Fruit fly (Drosophila melanogaster) whole organism, prepupa: Measurements from ENCODE around the gene CG15452.
A peak's percentile ranks its signal among the peaks of the same experiment; 100 is the strongest.

Experiments used
- CG10669 ChIP-seq: fragments of 200-800 bp; sonication (Bioruptor generic); optimal IDR thresholded peaks from 3 replicates; lab custom pipeline; 2018; ENCODE audit warnings: missing biosample characterization, mild to moderate bottlenecking, missing genetic modification characterization, moderate library complexity
- CG11294 ChIP-seq: fragments of 200-800 bp; sonication (Bioruptor generic); IDR thresholded peaks from 2 replicates; pipeline ENCODE4 v1.3.6; 2022; ENCODE audit warnings: missing biosample characterization, missing genetic modification characterization
- CG11902 ChIP-seq: fragments of 200-800 bp; sonication (Bioruptor generic); optimal IDR thresholded peaks from 3 replicates; lab custom pipeline; 2016; ENCODE audit warnings: missing biosample characterization, missing genetic modification characterization
- CG15336 ChIP-seq: fragments of 200-800 bp; sonication (Bioruptor generic); IDR thresholded peaks from 2 replicates; pipeline ENCODE4 v1.3.6; 2022; ENCODE audit warnings: missing biosample characterization, missing genetic modification characterization
- CG31627 ChIP-seq: fragments of 200-800 bp; sonication (Bioruptor generic); optimal IDR thresholded peaks from 3 replicates; lab custom pipeline; 2016; ENCODE audit warnings: missing biosample characterization, missing genetic modification characterization
- CG32006 ChIP-seq: fragments of 200-800 bp; sonication (Bioruptor generic); optimal IDR thresholded peaks from 3 replicates; lab custom pipeline; 2017; ENCODE audit warnings: missing biosample characterization, mild to moderate bottlenecking, missing genetic modification characterization
- CG34406 ChIP-seq: fragments of 200-800 bp; sonication (Bioruptor generic); optimal IDR thresholded peaks from 3 replicates; lab custom pipeline; 2016; ENCODE audit warnings: missing biosample characterization, missing genetic modification characterization
- CG3919 ChIP-seq: fragments of 200-800 bp; sonication (Bioruptor generic); optimal IDR thresholded peaks from 3 replicates; lab custom pipeline; 2016; ENCODE audit warnings: missing biosample characterization, missing genetic modification characterization
- CG6163 ChIP-seq: fragments of 200-800 bp; sonication (Bioruptor generic); IDR thresholded peaks from 3 replicates; pipeline ENCODE4 v1.3.6; 2022; ENCODE audit warnings: missing biosample characterization, missing genetic modification characterization
- CG6276 ChIP-seq: fragments of 200-800 bp; sonication (Bioruptor generic); optimal IDR thresholded peaks from 2 replicates; lab custom pipeline; 2017; ENCODE audit warnings: missing biosample characterization, mild to moderate bottlenecking, missing genetic modification characterization
- CG6854 ChIP-seq: fragments of 200-800 bp; sonication (Bioruptor generic); optimal IDR thresholded peaks from 2 replicates; lab custom pipeline; 2017; ENCODE audit warnings: missing biosample characterization, mild to moderate bottlenecking, missing genetic modification characterization
- CG7368 ChIP-seq: fragments of 200-800 bp; sonication (Bioruptor generic); optimal IDR thresholded peaks from 3 replicates; lab custom pipeline; 2016; ENCODE audit warnings: missing biosample characterization, missing genetic modification characterization
- CG8119 ChIP-seq: fragments of 200-800 bp; sonication (Bioruptor generic); IDR thresholded peaks from 3 replicates; pipeline ENCODE4 v1.3.6; 2022; ENCODE audit warnings: missing biosample characterization, missing genetic modification characterization
- CG9139 ChIP-seq: fragments of 200-800 bp; sonication (Bioruptor generic); optimal IDR thresholded peaks from 3 replicates; lab custom pipeline; 2017; ENCODE audit warnings: missing biosample characterization, mild to moderate bottlenecking, missing genetic modification characterization
- Eip78C ChIP-seq: fragments of 200-800 bp; sonication (Bioruptor generic); peaks from one replicate; lab custom pipeline; 2016; ENCODE audit warnings: missing biosample characterization, missing genetic modification characterization
- Ets21C ChIP-seq: fragments of 200-800 bp; sonication (Bioruptor generic); optimal IDR thresholded peaks from 3 replicates; lab custom pipeline; 2016; ENCODE audit warnings: missing biosample characterization, missing genetic modification characterization
- Ets96B ChIP-seq: fragments of 200-800 bp; optimal IDR thresholded peaks from 2 replicates; lab custom pipeline; 2019; ENCODE audit warnings: missing biosample characterization, mild to moderate bottlenecking, missing genetic modification characterization, moderate library complexity
- Gug ChIP-seq: fragments of 200-800 bp; sonication (Bioruptor generic); IDR thresholded peaks from 2 replicates; pipeline ENCODE4 v1.3.6; 2022; ENCODE audit warnings: missing biosample characterization, missing genetic modification characterization
- Hr38 ChIP-seq: sonication (Bioruptor generic); optimal IDR thresholded peaks from 2 replicates; lab custom pipeline; 2016; ENCODE audit warnings: missing biosample characterization, missing genetic modification characterization
- Hr39 ChIP-seq: fragments of 200-800 bp; sonication (Bioruptor generic); optimal IDR thresholded peaks from 2 replicates; lab custom pipeline; 2016; ENCODE audit warnings: missing biosample characterization, missing genetic modification characterization
- Lpt ChIP-seq: fragments of 200-800 bp; sonication (Bioruptor generic); optimal IDR thresholded peaks from 3 replicates; lab custom pipeline; 2016; ENCODE audit warnings: missing biosample characterization, missing genetic modification characterization
- OdsH ChIP-seq: fragments of 200-800 bp; sonication (Bioruptor generic); optimal IDR thresholded peaks from 3 replicates; lab custom pipeline; 2016; ENCODE audit warnings: missing biosample characterization, missing genetic modification characterization
- Smox ChIP-seq: fragments of 200-800 bp; sonication (Bioruptor generic); optimal IDR thresholded peaks from 3 replicates; lab custom pipeline; 2016; ENCODE audit warnings: missing biosample characterization, missing genetic modification characterization
- Sox14 ChIP-seq: fragments of 200-800 bp; sonication (Bioruptor generic); optimal IDR thresholded peaks from 3 replicates; lab custom pipeline; 2016; ENCODE audit warnings: missing biosample characterization, missing genetic modification characterization
- acj6 ChIP-seq: fragments of 200-800 bp; sonication (Bioruptor generic); optimal IDR thresholded peaks from 3 replicates; lab custom pipeline; 2016; ENCODE audit warnings: missing biosample characterization, missing genetic modification characterization
- dac ChIP-seq: fragments of 200-800 bp; sonication (Bioruptor generic); optimal IDR thresholded peaks from 2 replicates; lab custom pipeline; 2017; ENCODE audit warnings: missing biosample characterization, mild to moderate bottlenecking, missing genetic modification characterization
- dsx ChIP-seq: fragments of 200-800 bp; optimal IDR thresholded peaks from 3 replicates; lab custom pipeline; 2019; ENCODE audit warnings: missing biosample characterization, mild to moderate bottlenecking, missing genetic modification characterization, moderate library complexity; ENCODE audit not compliant: poor library complexity, severe bottlenecking
- fd59A ChIP-seq: fragments of 200-800 bp; sonication (Bioruptor generic); optimal IDR thresholded peaks from 2 replicates; lab custom pipeline; 2017; ENCODE audit warnings: missing biosample characterization, mild to moderate bottlenecking, missing genetic modification characterization, missing genetic modification reagents
- fd85E ChIP-seq: fragments of 200-800 bp; sonication (Bioruptor generic); optimal IDR thresholded peaks from 3 replicates; lab custom pipeline; 2016; ENCODE audit warnings: missing biosample characterization, missing genetic modification characterization
- fkh ChIP-seq: fragments of 200-800 bp; sonication (Bioruptor generic); optimal IDR thresholded peaks from 3 replicates; lab custom pipeline; 2017; ENCODE audit warnings: missing biosample characterization, mild to moderate bottlenecking, missing genetic modification characterization, moderate library complexity
- net ChIP-seq: fragments of 200-800 bp; sonication (Bioruptor generic); optimal IDR thresholded peaks from 3 replicates; lab custom pipeline; 2016; ENCODE audit warnings: missing biosample characterization, missing genetic modification characterization
- ss ChIP-seq, 2 experiments: fragments of 200-800 bp; sonication (Bioruptor generic); optimal IDR thresholded peaks; 2 replicates in 1 of 2; 3 replicates in 1 of 2; lab custom pipeline; 2017 to 2018; ENCODE audit warnings: mild to moderate bottlenecking in 2 of 2, missing biosample characterization in 2 of 2, missing genetic modification characterization in 2 of 2, moderate library complexity in 1 of 2
- svp ChIP-seq: fragments of 200-800 bp; sonication (Bioruptor generic); peaks from one replicate; lab custom pipeline; 2016; ENCODE audit warnings: missing biosample characterization, missing genetic modification characterization
- topi ChIP-seq: fragments of 200-800 bp; sonication (Bioruptor generic); optimal IDR thresholded peaks from 3 replicates; lab custom pipeline; 2016; ENCODE audit warnings: missing biosample characterization, missing genetic modification characterization

Gene CG15452

DNA sequence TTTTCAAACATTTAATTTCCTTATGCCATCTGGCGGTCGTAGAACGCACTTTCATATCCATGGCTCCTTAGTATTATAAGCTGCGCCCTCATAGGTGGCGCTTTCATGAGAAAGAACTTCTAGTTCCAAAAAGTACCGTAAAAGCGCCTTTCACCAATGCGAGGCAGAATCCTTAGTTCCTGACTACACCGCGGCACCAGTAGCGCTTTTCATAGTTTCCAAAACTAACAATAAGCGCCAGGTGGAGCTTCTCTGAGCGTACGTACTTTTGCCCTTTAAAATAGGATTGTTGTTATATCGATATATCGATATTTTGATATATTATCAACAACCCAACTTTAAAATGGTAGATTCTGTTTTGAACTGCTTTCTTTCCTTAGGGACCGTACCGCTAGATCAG, 14.7 kb upstream of the CG15452 start (continued):
- TF ChIP-seq Hr39 (GFP tag; lab: Kevin White, UChicago) (peak; percentile 63), Lpt (GFP tag; lab: Kevin White, UChicago) (no peak), CG11294 (GFP tag; lab: Robert Waterston, UW) (no peak), dac (GFP tag; lab: Kevin White, UChicago) (peak; percentile 31), OdsH (GFP tag; lab: Kevin White, UChicago) (peak; percentile 20), CG3919 (GFP tag; lab: Kevin White, UChicago) (peak; percentile 62), CG6854 (GFP tag; lab: Kevin White, UChicago) (no peak), Smox (GFP tag; lab: Kevin White, UChicago) (peak; percentile 18)
- TF ChIP-seq, all 60 proteins: peak for 24

DNA sequence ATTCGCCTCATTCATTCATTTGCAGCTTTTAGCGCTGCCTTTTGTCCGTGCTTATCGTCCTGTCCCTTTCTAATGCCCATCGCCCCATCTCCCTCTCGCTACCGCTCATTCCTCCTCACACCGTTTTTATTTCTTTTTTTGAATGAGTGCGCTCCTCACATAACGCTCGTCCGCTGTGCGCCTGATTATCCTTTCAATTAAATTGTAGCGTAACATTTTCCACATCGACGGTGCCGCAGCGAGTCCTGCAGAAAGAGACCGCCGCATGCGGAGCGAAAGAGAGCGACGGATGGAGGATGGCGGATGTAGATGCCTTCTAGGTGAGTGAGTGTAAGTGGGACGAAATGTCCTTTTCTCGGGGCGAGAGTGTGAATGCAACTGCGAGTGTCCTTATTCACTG, 11.2 kb upstream of the CG15452 start:
- TF ChIP-seq CG9139 (no peak), Sox14 (GFP tag; lab: Kevin White, UChicago) (no peak), CG6854 (GFP tag; lab: Kevin White, UChicago) (no peak), CG6276 (GFP tag; lab: Kevin White, UChicago) (no peak), Ets96B (tag; lab: Kevin White, UChicago) (no peak), CG15336 (GFP tag; lab: Robert Waterston, UW) (no peak), Eip78C (GFP tag; lab: Kevin White, UChicago) (no peak), CG11902 (GFP tag; lab: Kevin White, UChicago) (no peak), CG8119 (GFP tag; lab: Robert Waterston, UW) (no peak), Gug (GFP tag; lab: Robert Waterston, UW) (no peak), CG6163 (GFP tag; lab: Robert Waterston, UW) (no peak), Hr39 (GFP tag; lab: Kevin White, UChicago) (no peak), CG32006 (GFP tag; lab: Kevin White, UChicago) (no peak), svp (GFP tag; lab: Kevin White, UChicago) (no peak)

DNA sequence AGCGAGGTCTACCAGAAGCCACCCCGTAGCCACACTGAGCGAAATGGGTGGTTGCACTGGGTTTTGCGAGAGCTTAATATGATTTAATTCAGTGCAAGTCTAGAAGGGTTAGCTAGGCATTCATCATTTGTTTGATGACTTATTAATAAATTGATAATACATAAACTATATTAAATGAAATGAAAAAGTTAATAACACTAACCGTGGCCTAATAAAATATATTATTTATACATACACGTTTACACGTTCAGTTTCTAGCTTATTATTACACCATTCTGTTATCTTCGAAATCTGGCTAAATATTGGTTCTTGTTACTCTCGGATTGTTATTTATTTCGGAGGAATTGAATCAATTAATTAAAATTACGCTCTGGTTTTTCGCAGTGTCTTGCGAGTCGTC, 10.7 kb upstream of the CG15452 start:
- TF ChIP-seq Hr39 (GFP tag; lab: Kevin White, UChicago) (no peak), Sox14 (GFP tag; lab: Kevin White, UChicago) (no peak), CG31627 (GFP tag; lab: Kevin White, UChicago) (no peak), svp (GFP tag; lab: Kevin White, UChicago) (peak; percentile 49), Eip78C (GFP tag; lab: Kevin White, UChicago) (peak; percentile 50), fd59A (GFP tag; lab: Kevin White, UChicago) (no peak)

DNA sequence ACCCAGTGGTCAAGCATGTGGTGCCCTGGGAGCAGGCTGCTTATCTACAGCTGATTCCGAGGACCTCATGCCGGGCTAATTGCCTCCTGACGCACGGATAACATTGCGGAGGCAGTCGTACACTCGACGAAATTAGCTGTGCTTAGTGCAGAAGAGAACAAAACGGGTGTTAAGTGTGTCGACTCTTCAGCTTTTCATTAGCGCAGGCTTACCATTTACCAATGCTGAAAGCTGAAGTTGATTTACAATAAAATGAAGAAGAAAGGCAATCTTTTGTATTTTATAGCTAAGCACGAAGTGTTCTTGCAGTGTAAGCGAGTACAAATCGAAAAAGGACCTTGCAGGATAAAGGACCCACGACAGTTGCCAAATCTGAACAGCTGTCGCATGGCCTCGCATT, 7.4 kb upstream of the CG15452 start:
- TF ChIP-seq CG10669 (GFP tag; lab: Kevin White, UChicago) (no peak), fd85E (GFP tag; lab: Kevin White, UChicago) (no peak), CG7368 (GFP tag; lab: Kevin White, UChicago) (no peak), dsx (no peak), topi (GFP tag; lab: Kevin White, UChicago) (no peak), CG6854 (GFP tag; lab: Kevin White, UChicago) (no peak), Eip78C (GFP tag; lab: Kevin White, UChicago) (no peak), Ets21C (GFP tag; lab: Kevin White, UChicago) (no peak), net (GFP tag; lab: Kevin White, UChicago) (no peak), acj6 (GFP tag; lab: Kevin White, UChicago) (no peak)

DNA sequence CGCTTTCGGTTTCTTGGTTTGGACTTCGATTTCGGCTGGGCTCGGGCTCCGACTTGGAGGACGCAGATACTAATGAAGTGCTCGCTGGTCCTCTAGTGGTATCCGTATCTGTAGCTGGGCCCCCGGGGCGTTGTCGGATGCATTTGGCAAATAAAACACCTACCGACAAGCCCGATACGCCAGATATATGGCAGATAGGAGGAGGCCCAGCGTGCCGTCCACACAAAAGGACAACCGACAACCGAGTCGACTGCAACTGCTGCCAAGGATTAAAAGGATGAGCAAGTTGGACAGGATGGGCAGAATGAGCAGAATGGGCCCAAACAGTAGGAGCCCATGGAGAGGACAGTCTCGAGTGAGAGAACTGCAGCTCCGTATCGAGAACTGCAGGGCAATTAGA, 6.2 kb downstream of the CG15452 start:
- TF ChIP-seq ss (GFP tag; optimal IDR thresholded peaks at IDR 0.05; lab: Kevin White, UChicago) (no peak), CG32006 (GFP tag; lab: Kevin White, UChicago) (no peak), fd85E (GFP tag; lab: Kevin White, UChicago) (no peak), fkh (GFP tag; lab: Kevin White, UChicago) (no peak), CG6163 (GFP tag; lab: Robert Waterston, UW) (no peak), Eip78C (GFP tag; lab: Kevin White, UChicago) (no peak), CG34406 (GFP tag; lab: Kevin White, UChicago) (no peak), CG31627 (GFP tag; lab: Kevin White, UChicago) (no peak), Lpt (GFP tag; lab: Kevin White, UChicago) (no peak), Hr38 (no peak), Hr39 (GFP tag; lab: Kevin White, UChicago) (no peak)
